Worm (Caenorhabditis elegans) whole organism, mixed stage, embryonic: Measurements from ENCODE around the gene sri-25.

ENCODE experiments used
- blmp-1 ChIP-seq: fragments of 150-350 bp; optimal IDR thresholded peaks from 2 replicates; lab custom pipeline; 2014; ENCODE audit warnings: missing biosample characterization, missing genetic modification characterization
- ceh-39 ChIP-seq: fragments of 150-350 bp; optimal IDR thresholded peaks from 2 replicates; lab custom pipeline; 2014; ENCODE audit warnings: missing biosample characterization, missing genetic modification characterization
- ceh-43 ChIP-seq: fragments of 200-800 bp; sonication (Bioruptor generic); optimal IDR thresholded peaks from 2 replicates; lab custom pipeline; 2018; ENCODE audit warnings: mild to moderate bottlenecking, missing genetic modification characterization, moderate library complexity, missing compliant biosample characterization
- ces-1 ChIP-seq: fragments of 150-350 bp; optimal IDR thresholded peaks from 2 replicates; lab custom pipeline; 2014; ENCODE audit warnings: missing biosample characterization, missing genetic modification reagents, missing genetic modification characterization
- drap-1 ChIP-seq: fragments of 200-800 bp; sonication (Bioruptor generic); optimal IDR thresholded peaks from 3 replicates; lab custom pipeline; 2018; ENCODE audit warnings: mild to moderate bottlenecking, missing genetic modification characterization, missing compliant biosample characterization
- elt-1 ChIP-seq: sonication (generic microtip); optimal IDR thresholded peaks from 2 replicates; lab custom pipeline; 2017; ENCODE audit warnings: missing genetic modification characterization, mild to moderate bottlenecking, missing compliant biosample characterization, antibody characterized with exemption, moderate library complexity, borderline replicate concordance; ENCODE audit not compliant: insufficient read depth
- elt-3 ChIP-seq: fragments of 150-350 bp; optimal IDR thresholded peaks from 2 replicates; lab custom pipeline; 2014; ENCODE audit warnings: missing biosample characterization, missing genetic modification characterization
- flh-1 ChIP-seq: fragments of 200-800 bp; sonication (Bioruptor generic); optimal IDR thresholded peaks from 2 replicates; lab custom pipeline; 2018; ENCODE audit warnings: mild to moderate bottlenecking, missing genetic modification characterization, moderate library complexity, missing compliant biosample characterization
- ham-2 ChIP-seq: fragments of 200-800 bp; sonication (Bioruptor generic); optimal IDR thresholded peaks from 2 replicates; lab custom pipeline; 2018; ENCODE audit warnings: mild to moderate bottlenecking, missing genetic modification characterization, missing compliant biosample characterization
- hlh-1 ChIP-seq: fragments of 150-350 bp; optimal IDR thresholded peaks from 2 replicates; lab custom pipeline; 2014; ENCODE audit warnings: missing biosample characterization, missing genetic modification reagents, missing genetic modification characterization
- lin-13 ChIP-seq: fragments of 150-350 bp; optimal IDR thresholded peaks from 2 replicates; lab custom pipeline; 2014; ENCODE audit warnings: missing biosample characterization, missing genetic modification characterization
- mab-5 ChIP-seq: fragments of 150-350 bp; optimal IDR thresholded peaks from 2 replicates; lab custom pipeline; 2014; ENCODE audit warnings: missing biosample characterization, missing genetic modification characterization
- mep-1 ChIP-seq: fragments of 150-350 bp; optimal IDR thresholded peaks from 2 replicates; lab custom pipeline; 2017; ENCODE audit warnings: missing biosample characterization, missing genetic modification reagents, missing genetic modification characterization, inconsistent platforms
- mls-2 ChIP-seq: sonication (generic microtip); optimal IDR thresholded peaks from 2 replicates; lab custom pipeline; 2016; ENCODE audit warnings: mild to moderate bottlenecking, missing genetic modification characterization, moderate library complexity, missing compliant biosample characterization
- nhr-12 ChIP-seq: fragments of 150-350 bp; optimal IDR thresholded peaks from 2 replicates; lab custom pipeline; 2014; ENCODE audit warnings: missing biosample characterization, missing genetic modification characterization
- nhr-237 ChIP-seq: fragments of 150-350 bp; optimal IDR thresholded peaks from 2 replicates; lab custom pipeline; 2014; ENCODE audit warnings: missing biosample characterization, missing genetic modification characterization
- nhr-28 ChIP-seq: fragments of 150-350 bp; optimal IDR thresholded peaks from 2 replicates; lab custom pipeline; 2014; ENCODE audit warnings: missing biosample characterization, missing genetic modification characterization
- pha-4 ChIP-seq: fragments of 150-350 bp; optimal IDR thresholded peaks from 2 replicates; lab custom pipeline; 2018; ENCODE audit warnings: missing biosample characterization, missing genetic modification reagents, missing genetic modification characterization
- sem-2 ChIP-seq: fragments of 200-800 bp; sonication (Bioruptor generic); optimal IDR thresholded peaks from 2 replicates; lab custom pipeline; 2018; ENCODE audit warnings: mild to moderate bottlenecking, missing genetic modification characterization, missing compliant biosample characterization
- snpc-4 ChIP-seq: fragments of 150-350 bp; optimal IDR thresholded peaks from 2 replicates; lab custom pipeline; 2014; ENCODE audit warnings: missing biosample characterization, missing genetic modification characterization
- sptf-1 ChIP-seq: sonication (generic microtip); optimal IDR thresholded peaks from 2 replicates; lab custom pipeline; 2017; ENCODE audit warnings: mild to moderate bottlenecking, missing genetic modification characterization, moderate library complexity, missing compliant biosample characterization
- tbx-8 ChIP-seq: fragments of 200-800 bp; sonication (Bioruptor generic); optimal IDR thresholded peaks from 2 replicates; lab custom pipeline; 2018; ENCODE audit warnings: mild to moderate bottlenecking, missing genetic modification characterization, moderate library complexity, missing compliant biosample characterization
- unc-39 ChIP-seq: fragments of 150-350 bp; optimal IDR thresholded peaks from 2 replicates; lab custom pipeline; 2014; ENCODE audit warnings: missing biosample characterization, missing genetic modification characterization
- unc-62 ChIP-seq: fragments of 150-350 bp; optimal IDR thresholded peaks from 2 replicates; lab custom pipeline; 2014; ENCODE audit warnings: missing biosample characterization, missing genetic modification reagents, missing genetic modification characterization
- zip-8 ChIP-seq: fragments of 150-350 bp; optimal IDR thresholded peaks from 2 replicates; lab custom pipeline; 2014; ENCODE audit warnings: missing biosample characterization, missing genetic modification characterization
- ztf-11 ChIP-seq: fragments of 150-350 bp; optimal IDR thresholded peaks from 2 replicates; lab custom pipeline; 2014; ENCODE audit warnings: missing biosample characterization, missing genetic modification characterization

The sri-25 gene

DNA sequence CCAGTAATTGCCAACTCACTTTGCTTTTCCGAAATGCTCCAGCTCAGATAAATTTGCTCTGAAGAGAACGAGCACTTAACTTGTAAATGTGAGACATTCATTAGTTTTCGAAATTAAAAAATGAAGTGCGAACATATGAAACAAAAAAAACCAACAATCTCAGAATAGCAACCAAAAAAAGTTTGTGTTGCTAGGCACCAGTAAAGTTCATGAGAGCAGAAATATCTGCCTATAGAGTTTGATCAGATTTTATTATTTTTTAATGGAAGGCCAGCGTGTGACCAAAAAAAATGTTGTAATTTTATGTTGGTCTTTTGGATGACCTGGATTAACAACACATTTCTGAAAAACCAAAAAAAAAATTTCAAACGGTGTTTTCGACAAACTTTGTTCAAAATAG, 47.3 kb downstream of the sri-25 start, which contains the start of gene M01B2.12:
Gene M01B2.12 (minus strand): TSS at position 101 of the 400 bp plus-strand sequence.
- no peak for TF ChIP-seq flh-1
- TF ChIP-seq ham-2 (GFP tag; lab: Kevin White, UChicago): no peak
- TF ChIP-seq nhr-28 (tag; lab: Kevin White, UChicago): no peak
- no peak for TF ChIP-seq elt-3 (tag; lab: Kevin White, UChicago)
- no peak for TF ChIP-seq ceh-43 (GFP tag; lab: Kevin White, UChicago)
- TF ChIP-seq mls-2 (tag; lab: Kevin White, UChicago): no peak
- TF ChIP-seq elt-1: no peak
- TF ChIP-seq lin-13: no peak
- no peak for TF ChIP-seq unc-39 (tag; lab: Kevin White, UChicago)

ce11 chrV:15265814-15266213, 49.0 kb downstream of the sri-25 start, which contains the start of gene M01B2.13:
Gene M01B2.13 (minus strand): TSS chrV:15265914.
- TF ChIP-seq snpc-4: no peak
- TF ChIP-seq nhr-12 (tag; lab: Kevin White, UChicago): no peak
- no peak for TF ChIP-seq mls-2 (tag; lab: Kevin White, UChicago)
- TF ChIP-seq hlh-1 (tag; lab: Kevin White, UChicago): no peak
- TF ChIP-seq, all 35 proteins: peak for 0

DNA sequence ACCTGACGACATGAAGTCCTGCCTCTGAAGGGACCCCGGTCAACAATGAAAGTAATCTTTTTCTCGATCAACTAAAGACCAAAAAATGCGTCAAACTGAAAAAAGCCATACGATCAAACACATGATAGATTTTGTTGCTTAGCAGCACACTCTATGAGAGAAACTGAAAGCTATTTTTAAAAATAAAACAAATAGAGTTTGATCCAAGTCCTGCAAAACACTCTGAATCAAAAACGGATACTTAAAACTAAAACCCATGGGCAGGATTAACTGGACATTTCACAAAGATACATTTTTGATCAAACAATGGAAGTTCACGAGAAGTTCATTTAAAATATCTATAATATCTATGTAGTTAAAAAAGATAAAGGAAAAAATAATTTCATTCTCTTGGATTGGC, 50.6 kb downstream of the sri-25 start, which contains the start of gene T10H4.13:
Gene T10H4.13 (minus strand): TSS at position 101 of the 400 bp plus-strand sequence.
- TF ChIP-seq ztf-11 (tag; lab: Kevin White, UChicago) (no peak), unc-62 (GFP tag; lab: Kevin White, UChicago) (no peak), mab-5 (tag; lab: Kevin White, UChicago) (no peak), flh-1 (no peak), mep-1 (tag; lab: Kevin White, UChicago) (no peak), elt-1 (no peak), ceh-39 (no peak), nhr-28 (tag; lab: Kevin White, UChicago) (no peak), tbx-8 (GFP tag; lab: Kevin White, UChicago) (no peak), lin-13 (no peak)

DNA sequence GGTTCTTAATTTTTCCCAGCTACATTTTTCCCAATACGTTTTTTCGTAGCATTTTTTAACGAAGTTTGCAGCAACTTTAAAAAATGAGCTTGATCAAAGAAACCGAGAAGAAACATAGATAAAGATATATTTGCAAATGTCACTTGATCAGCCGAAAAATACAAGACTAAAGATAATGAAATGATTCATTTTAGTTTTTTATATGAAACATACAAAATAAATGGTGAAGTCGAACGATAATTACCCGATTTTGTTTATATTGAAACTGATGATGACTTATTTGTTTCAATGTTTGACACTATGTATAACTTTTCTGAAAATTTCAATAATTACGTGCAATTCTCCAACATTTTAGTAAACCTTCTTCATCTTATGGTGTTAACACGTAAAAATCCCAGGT, 51.5 kb downstream of the sri-25 start, which contains the start of gene srw-22:
Gene srw-22 (plus strand): TSS at position 301 of the 400 bp plus-strand sequence.
- TF ChIP-seq nhr-12 (tag; lab: Kevin White, UChicago): no peak
- TF ChIP-seq ces-1: no peak
- TF ChIP-seq sem-2 (GFP tag; lab: Kevin White, UChicago): no peak
- TF ChIP-seq hlh-1 (tag; lab: Kevin White, UChicago): no peak
- TF ChIP-seq nhr-237: no peak
- no peak for TF ChIP-seq ham-2 (GFP tag; lab: Kevin White, UChicago)
- TF ChIP-seq blmp-1 (tag; lab: Kevin White, UChicago): no peak
- no peak for TF ChIP-seq drap-1 (GFP tag; lab: Kevin White, UChicago)
- TF ChIP-seq unc-39 (tag; lab: Kevin White, UChicago): no peak
- TF ChIP-seq mab-5 (tag; lab: Kevin White, UChicago): no peak
- no peak for TF ChIP-seq elt-1
- no peak for TF ChIP-seq zip-8 (tag; lab: Kevin White, UChicago)
- TF ChIP-seq snpc-4: no peak
- no peak for TF ChIP-seq sptf-1 (tag; lab: Kevin White, UChicago)
- TF ChIP-seq pha-4 (tag; lab: Kevin White, UChicago): no peak
